Fruit fly (Drosophila melanogaster): ENCODE measurements around the gene Act5C.
"Not testable (repeated sequence)": the region's sequence is repeated elsewhere in the genome, so short reads cannot be mapped to it uniquely, and the experiment has no call there.

- not testable (repeated sequence) for TF ChIP-seq psq, insv, Sin3A (optimal IDR thresholded peaks at IDR 0.05)
Measured at dm6 chrX:5945052-5945830, 44.6 kb downstream of the Act5C start, which contains the start of gene CG32756.

All from Kc167 (cell line).